Fruit fly (Drosophila melanogaster) whole organism, embryonic: ENCODE results near the gene Ac78C.

Experiments used
- ATbp ChIP-seq: fragments of 200-800 bp; sonication (Bioruptor generic); optimal IDR thresholded peaks from 2 replicates; lab custom pipeline; 2017; ENCODE audit warnings: missing biosample characterization, mild to moderate bottlenecking, missing genetic modification characterization, missing genetic modification reagents
- Aef1 ChIP-seq: fragments of 200-800 bp; sonication (Bioruptor generic); IDR thresholded peaks from 3 replicates; pipeline ENCODE4 v1.3.6; 2022; ENCODE audit warnings: missing biosample characterization, missing genetic modification characterization
- Atf6 ChIP-seq: fragments of 200-800 bp; sonication (Bioruptor generic); IDR thresholded peaks from 2 replicates; pipeline ENCODE4 v1.3.6; 2022; ENCODE audit warnings: missing biosample characterization, missing genetic modification characterization
- C15 ChIP-seq: fragments of 200-800 bp; sonication (Bioruptor generic); IDR thresholded peaks from 3 replicates; pipeline ENCODE4 v1.3.6; 2022; ENCODE audit warnings: missing biosample characterization, missing genetic modification characterization
- CG10147 ChIP-seq: fragments of 200-800 bp; sonication (Bioruptor generic); optimal IDR thresholded peaks from 2 replicates; lab custom pipeline; 2019; ENCODE audit warnings: missing biosample characterization, mild to moderate bottlenecking, missing genetic modification characterization, moderate library complexity
- CG11398 ChIP-seq: fragments of 200-800 bp; sonication (Bioruptor generic); optimal IDR thresholded peaks from 2 replicates; lab custom pipeline; 2016; ENCODE audit warnings: missing biosample characterization, missing genetic modification characterization
- CG11560 ChIP-seq: fragments of 200-800 bp; sonication (Bioruptor generic); IDR thresholded peaks from 3 replicates; pipeline ENCODE4 v1.3.6; 2022; ENCODE audit warnings: missing biosample characterization, missing genetic modification characterization
- CG12236 ChIP-seq: fragments of 200-800 bp; sonication (Bioruptor generic); optimal IDR thresholded peaks from 2 replicates; lab custom pipeline; 2016; ENCODE audit warnings: missing biosample characterization, missing genetic modification characterization
- CG13296 ChIP-seq: fragments of 200-800 bp; sonication (Bioruptor generic); optimal IDR thresholded peaks from 3 replicates; lab custom pipeline; 2018; ENCODE audit warnings: missing biosample characterization, mild to moderate bottlenecking, missing genetic modification characterization
- CG13624 ChIP-seq: fragments of 200-800 bp; sonication (Bioruptor generic); optimal IDR thresholded peaks from 2 replicates; lab custom pipeline; 2016; ENCODE audit warnings: missing biosample characterization, missing genetic modification characterization
- CG30431 ChIP-seq: fragments of 200-800 bp; sonication (Bioruptor generic); optimal IDR thresholded peaks from 2 replicates; lab custom pipeline; 2017; ENCODE audit warnings: missing biosample characterization, missing genetic modification characterization
- CG3065 ChIP-seq: fragments of 200-800 bp; sonication (Bioruptor generic); optimal IDR thresholded peaks from 2 replicates; lab custom pipeline; 2016; ENCODE audit warnings: missing biosample characterization, missing genetic modification characterization
- CG34376 ChIP-seq: fragments of 200-800 bp; sonication (Bioruptor generic); optimal IDR thresholded peaks from 2 replicates; lab custom pipeline; 2018; ENCODE audit warnings: missing biosample characterization, mild to moderate bottlenecking, missing genetic modification characterization
- CG3847 ChIP-seq: fragments of 200-800 bp; sonication (Bioruptor generic); IDR thresholded peaks from 2 replicates; pipeline ENCODE4 v1.3.6; 2022; ENCODE audit warnings: missing biosample characterization, missing genetic modification characterization
- CG4617 ChIP-seq: fragments of 200-800 bp; sonication (Bioruptor generic); optimal IDR thresholded peaks from 3 replicates; lab custom pipeline; 2016; ENCODE audit warnings: missing biosample characterization, missing genetic modification characterization, borderline replicate concordance
- CG4730 ChIP-seq: fragments of 200-800 bp; sonication (Bioruptor generic); IDR thresholded peaks from 2 replicates; pipeline ENCODE4 v1.3.6; 2022; ENCODE audit warnings: missing biosample characterization, missing genetic modification characterization
- CG6813 ChIP-seq: fragments of 200-800 bp; sonication (Bioruptor generic); optimal IDR thresholded peaks from 2 replicates; lab custom pipeline; 2017; ENCODE audit warnings: missing biosample characterization, missing genetic modification characterization, mild to moderate bottlenecking, moderate library complexity, missing genetic modification reagents
- CG7987 ChIP-seq: fragments of 200-800 bp; sonication (Bioruptor generic); optimal IDR thresholded peaks from 2 replicates; lab custom pipeline; 2018; ENCODE audit warnings: missing biosample characterization, mild to moderate bottlenecking, missing genetic modification characterization, moderate library complexity
- CG9817 ChIP-seq: fragments of 200-800 bp; sonication (Bioruptor generic); optimal IDR thresholded peaks from 2 replicates; lab custom pipeline; 2018; ENCODE audit warnings: missing biosample characterization, mild to moderate bottlenecking, missing genetic modification characterization, moderate library complexity
- ERR ChIP-seq: fragments of 200-800 bp; sonication (Bioruptor generic); optimal IDR thresholded peaks from 2 replicates; lab custom pipeline; 2016; ENCODE audit warnings: missing biosample characterization, missing genetic modification characterization
- H15 ChIP-seq: fragments of 200-800 bp; sonication (Bioruptor generic); IDR thresholded peaks from 3 replicates; pipeline ENCODE4 v1.3.6; 2022; ENCODE audit warnings: missing biosample characterization, missing genetic modification characterization
- HLHmδ ChIP-seq: fragments of 200-800 bp; sonication (Bioruptor generic); optimal IDR thresholded peaks from 2 replicates; lab custom pipeline; 2018; ENCODE audit warnings: missing biosample characterization, mild to moderate bottlenecking, missing genetic modification characterization, moderate library complexity
- Hr39 ChIP-seq: fragments of >200 bp; optimal IDR thresholded peaks from 2 replicates; lab custom pipeline; 2017
- Kr ChIP-seq: fragments of 200-800 bp; sonication (Bioruptor generic); optimal IDR thresholded peaks from 2 replicates; lab custom pipeline; 2017; ENCODE audit warnings: missing biosample characterization, mild to moderate bottlenecking, missing genetic modification characterization
- MTF-1 ChIP-seq: fragments of 200-800 bp; sonication (Bioruptor generic); optimal IDR thresholded peaks from 2 replicates; lab custom pipeline; 2018; ENCODE audit warnings: missing biosample characterization, mild to moderate bottlenecking, missing genetic modification characterization, borderline replicate concordance
- Mes4 ChIP-seq: fragments of 200-800 bp; sonication (Bioruptor generic); optimal IDR thresholded peaks from 2 replicates; lab custom pipeline; 2016; ENCODE audit warnings: missing biosample characterization, missing genetic modification characterization
- Myb ChIP-seq: fragments of 200-800 bp; sonication (Bioruptor generic); optimal IDR thresholded peaks from 2 replicates; lab custom pipeline; 2016; ENCODE audit warnings: missing biosample characterization, missing genetic modification characterization
- NC2β ChIP-seq: fragments of 200-800 bp; sonication (Bioruptor generic); optimal IDR thresholded peaks from 2 replicates; lab custom pipeline; 2016; ENCODE audit warnings: missing biosample characterization, missing genetic modification characterization
- Oli ChIP-seq: fragments of 200-800 bp; sonication (Bioruptor generic); optimal IDR thresholded peaks from 2 replicates; lab custom pipeline; 2018; ENCODE audit warnings: missing biosample characterization, mild to moderate bottlenecking, missing genetic modification characterization, moderate library complexity
- PHDP ChIP-seq: fragments of 200-800 bp; sonication (Bioruptor generic); optimal IDR thresholded peaks from 3 replicates; lab custom pipeline; 2018; ENCODE audit warnings: missing biosample characterization, mild to moderate bottlenecking, missing genetic modification characterization, moderate library complexity
- Pdp1 ChIP-seq, 2 experiments: fragments of 200-800 bp; sonication (Bioruptor generic); optimal IDR thresholded peaks; 3 replicates each; lab custom pipeline; 2016; ENCODE audit warnings: missing biosample characterization in 2 of 2, missing genetic modification characterization in 2 of 2, mild to moderate bottlenecking in 1 of 2, moderate library complexity in 1 of 2
- Ravus ChIP-seq: fragments of 200-800 bp; sonication (Bioruptor generic); IDR thresholded peaks from 2 replicates; pipeline ENCODE4 v1.3.6; 2022; ENCODE audit warnings: missing biosample characterization, missing genetic modification characterization
- Spps ChIP-seq: fragments of 200-800 bp; sonication (Bioruptor generic); optimal IDR thresholded peaks from 2 replicates; lab custom pipeline; 2018; ENCODE audit warnings: missing biosample characterization, mild to moderate bottlenecking, missing genetic modification characterization
- YL-1 ChIP-seq: fragments of 200-800 bp; sonication (Bioruptor generic); optimal IDR thresholded peaks from 3 replicates; lab custom pipeline; 2017; ENCODE audit warnings: missing biosample characterization, mild to moderate bottlenecking, missing genetic modification characterization
- az2 ChIP-seq: fragments of 200-800 bp; sonication (Bioruptor generic); optimal IDR thresholded peaks from 3 replicates; lab custom pipeline; 2016; ENCODE audit warnings: missing biosample characterization, missing genetic modification characterization
- btn ChIP-seq: fragments of 200-800 bp; sonication (Bioruptor generic); optimal IDR thresholded peaks from 2 replicates; lab custom pipeline; 2016; ENCODE audit warnings: missing biosample characterization, missing genetic modification characterization
- ci ChIP-seq: fragments of 200-800 bp; sonication (Bioruptor generic); IDR thresholded peaks from 3 replicates; pipeline ENCODE4 v1.3.6; 2022; ENCODE audit warnings: missing biosample characterization, missing genetic modification characterization
- dm ChIP-seq: fragments of 200-800 bp; sonication (Bioruptor generic); optimal IDR thresholded peaks from 3 replicates; lab custom pipeline; 2016; ENCODE audit warnings: missing biosample characterization, missing genetic modification characterization
- eve ChIP-seq, 2 experiments: fragments of >200 bp; optimal IDR thresholded peaks; 2 replicates each; lab custom pipeline; 2017; ENCODE audit warnings: missing biosample characterization in 2 of 2, missing genetic modification characterization in 2 of 2
- gt ChIP-seq: fragments of 200-800 bp; sonication (Bioruptor generic); IDR thresholded peaks from 2 replicates; pipeline ENCODE4 v1.3.6; 2022; ENCODE audit warnings: missing biosample characterization, missing genetic modification characterization
- hbn ChIP-seq: fragments of 200-800 bp; sonication (Bioruptor generic); IDR thresholded peaks from 2 replicates; pipeline ENCODE4 v1.3.6; 2022; ENCODE audit warnings: missing biosample characterization, missing genetic modification characterization; ENCODE audit not compliant: partially characterized antibody
- jigr1 ChIP-seq: fragments of 200-800 bp; sonication (Bioruptor generic); IDR thresholded peaks from 3 replicates; pipeline ENCODE4 v1.3.6; 2022; ENCODE audit warnings: missing biosample characterization, missing genetic modification characterization
- pnt ChIP-seq: fragments of 200-800 bp; sonication (Bioruptor generic); optimal IDR thresholded peaks from 3 replicates; lab custom pipeline; 2016; ENCODE audit warnings: missing biosample characterization, missing genetic modification characterization
- prd ChIP-seq, 3 experiments: fragments of >200 bp in 2 of 3; fragments of 200-800 bp in 1 of 3; sonication (Bioruptor generic) in 1 of 3; optimal IDR thresholded peaks in 2 of 3; IDR thresholded peaks in 1 of 3; 2 replicates in 2 of 3; 3 replicates in 1 of 3; pipeline versions ENCODE4 v1.3.6 to Lab custom; 2017 to 2022; ENCODE audit warnings: missing biosample characterization in 1 of 3, missing genetic modification characterization in 1 of 3
- repo ChIP-seq: fragments of 200-800 bp; sonication (Bioruptor generic); optimal IDR thresholded peaks from 2 replicates; lab custom pipeline; 2016; ENCODE audit warnings: missing biosample characterization, missing genetic modification characterization
- rib ChIP-seq: fragments of 200-800 bp; sonication (Bioruptor generic); IDR thresholded peaks from 2 replicates; pipeline ENCODE4 v1.3.6; 2022; ENCODE audit warnings: missing biosample characterization, missing genetic modification characterization
- shn ChIP-seq: fragments of 200-800 bp; sonication (Bioruptor generic); optimal IDR thresholded peaks from 3 replicates; lab custom pipeline; 2016; ENCODE audit warnings: missing biosample characterization, missing genetic modification characterization
- sisA ChIP-seq: fragments of 200-800 bp; sonication (Bioruptor generic); IDR thresholded peaks from 2 replicates; pipeline ENCODE4 v1.3.6; 2022; ENCODE audit warnings: missing biosample characterization, missing genetic modification characterization
- tna ChIP-seq: fragments of 200-800 bp; sonication (Bioruptor generic); IDR thresholded peaks from 2 replicates; pipeline ENCODE4 v1.3.6; 2022; ENCODE audit warnings: missing biosample characterization, missing genetic modification characterization; ENCODE audit not compliant: partially characterized antibody
- vnd ChIP-seq: fragments of 200-800 bp; sonication (Bioruptor generic); IDR thresholded peaks from 3 replicates; pipeline ENCODE4 v1.3.6; 2022; ENCODE audit warnings: missing biosample characterization, missing genetic modification characterization; ENCODE audit not compliant: partially characterized antibody

Gene Ac78C

DNA sequence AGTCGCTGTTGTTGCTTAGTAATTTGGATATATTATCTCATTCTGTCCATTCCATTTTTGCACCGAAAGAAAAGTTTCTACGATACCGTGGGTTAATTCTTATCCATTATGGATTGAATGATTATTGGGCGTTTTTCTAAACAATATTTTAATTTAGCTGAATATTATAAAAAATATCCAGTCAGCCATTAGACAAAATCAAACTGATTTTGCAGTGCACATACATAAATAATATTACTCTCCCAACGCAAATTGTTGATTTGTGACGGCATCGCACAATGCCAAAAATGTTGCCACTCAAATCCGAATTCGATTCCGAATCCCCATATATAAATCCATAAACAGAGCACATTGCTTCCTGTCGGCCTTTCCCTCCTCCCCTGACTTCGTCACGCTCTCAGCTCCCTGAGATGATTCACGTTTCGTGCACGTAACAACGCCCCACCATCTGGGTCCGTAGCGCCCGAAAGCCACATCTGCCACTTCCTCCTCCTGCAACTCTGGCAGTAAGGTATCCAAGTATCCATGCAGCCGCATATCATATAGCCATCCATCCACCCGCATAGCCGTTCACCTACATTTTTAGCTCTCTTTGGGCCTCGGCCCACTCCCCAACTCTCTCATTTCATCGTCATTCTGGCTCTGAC is 5.3 kb upstream of the Ac78C start (continued):
- TF ChIP-seq YL-1 (GFP tag; lab: Kevin White, UChicago) (no peak), tna (GFP tag; lab: Robert Waterston, UW) (no peak), sisA (peak; percentile 69), ATbp (GFP tag; lab: Kevin White, UChicago) (no peak), CG3847 (GFP tag; lab: Robert Waterston, UW) (peak; percentile 85), MTF-1 (no peak), CG13296 (GFP tag; lab: Kevin White, UChicago) (peak; percentile 30), PHDP (tag; lab: Kevin White, UChicago) (peak; percentile 78), Spps (tag; lab: Kevin White, UChicago) (no peak), CG3065 (GFP tag; lab: Kevin White, UChicago) (no peak), pnt (GFP tag; lab: Kevin White, UChicago) (peak; percentile 5), CG4617 (GFP tag; lab: Kevin White, UChicago) (no peak), az2 (GFP tag; lab: Kevin White, UChicago) (peak; percentile 47), ci (GFP tag; lab: Robert Waterston, UW) (peak; percentile 52; the same call in 2 of the 3 replicates), Aef1 (peak; percentile 78), NC2β (GFP tag; lab: Kevin White, UChicago) (no peak), Oli (tag; lab: Kevin White, UChicago) (peak; percentile 52), Mes4 (GFP tag; lab: Kevin White, UChicago) (no peak), hbn (no peak), Kr (GFP tag; lab: Kevin White, UChicago) (no peak), shn (GFP tag; lab: Kevin White, UChicago) (peak; percentile 30), btn (GFP tag; lab: Kevin White, UChicago) (no peak), eve (GFP tag; optimal IDR thresholded peaks at IDR 0.05; lab: Kevin White, UChicago) (no peak), Atf6 (peak; percentile 86), gt (GFP tag; lab: Robert Waterston, UW) (no peak), vnd (no peak), rib (peak; percentile 85; the same call in 1 of the 2 replicates), prd (optimal IDR thresholded peaks at IDR 0.05; lab: Kevin White, UChicago) (no peak), prd (GFP tag; IDR thresholded peaks at IDR 0.05; lab: Robert Waterston, UW) (peak; percentile 81), repo (GFP tag; lab: Kevin White, UChicago) (no peak), CG6813 (GFP tag; lab: Kevin White, UChicago) (no peak), CG12236 (peak; percentile 23), CG4730 (GFP tag; lab: Robert Waterston, UW) (peak; percentile 53; the same call in 1 of the 2 replicates), dm (GFP tag; lab: Kevin White, UChicago) (no peak), CG13624 (GFP tag; lab: Kevin White, UChicago) (peak; percentile 66), HLHmδ (GFP tag; lab: Kevin White, UChicago) (no peak), CG34376 (GFP tag; lab: Kevin White, UChicago) (no peak), Hr39 (no peak), ERR (GFP tag; lab: Kevin White, UChicago) (no peak), H15 (0 out of 3 replicates have a peak, but pooled peaks have one; percentile 14), CG9817 (tag; lab: Kevin White, UChicago) (peak; percentile 61), CG11398 (no peak), Ravus (GFP tag; lab: Robert Waterston, UW) (peak; percentile 51), jigr1 (GFP tag; lab: Robert Waterston, UW) (no peak), C15 (GFP tag; lab: Robert Waterston, UW) (no peak), CG30431 (no peak), CG10147 (peak; percentile 58), Myb (GFP tag; lab: Kevin White, UChicago) (peak; percentile 25), CG7987 (no peak), CG11560 (tag; lab: Robert Waterston, UW) (peak; percentile 68; the same call in 2 of the 3 replicates), Pdp1 (GFP tag; optimal IDR thresholded peaks at IDR 0.05; lab: Kevin White, UChicago) (peak; percentile 63 to 66)
